Fruit fly (Drosophila melanogaster) whole organism, embryonic: ENCODE results near the gene ninaE.
A peak's percentile ranks its signal among the peaks of the same experiment; 100 is the strongest.

Source experiments
- ATbp ChIP-seq: fragments of 200-800 bp; sonication (Bioruptor generic); optimal IDR thresholded peaks from 2 replicates; lab custom pipeline; 2017; ENCODE audit warnings: missing biosample characterization, mild to moderate bottlenecking, missing genetic modification characterization, missing genetic modification reagents
- CG10267 ChIP-seq: fragments of 200-800 bp; sonication (Bioruptor generic); optimal IDR thresholded peaks from 2 replicates; lab custom pipeline; 2018; ENCODE audit warnings: missing biosample characterization, mild to moderate bottlenecking, missing genetic modification characterization, moderate library complexity
- CG11085 ChIP-seq: fragments of 200-800 bp; sonication (Bioruptor generic); IDR thresholded peaks from 2 replicates; pipeline ENCODE4 v1.3.6; 2022; ENCODE audit warnings: missing biosample characterization, missing genetic modification characterization
- CG11398 ChIP-seq: fragments of 200-800 bp; sonication (Bioruptor generic); optimal IDR thresholded peaks from 2 replicates; lab custom pipeline; 2016; ENCODE audit warnings: missing biosample characterization, missing genetic modification characterization
- CG11560 ChIP-seq: fragments of 200-800 bp; sonication (Bioruptor generic); IDR thresholded peaks from 3 replicates; pipeline ENCODE4 v1.3.6; 2022; ENCODE audit warnings: missing biosample characterization, missing genetic modification characterization
- CG13123 ChIP-seq: fragments of 200-800 bp; sonication (Bioruptor generic); optimal IDR thresholded peaks from 2 replicates; lab custom pipeline; 2016; ENCODE audit warnings: missing biosample characterization, missing genetic modification characterization
- CG14710 ChIP-seq: fragments of 200-800 bp; sonication (Bioruptor generic); optimal IDR thresholded peaks from 3 replicates; lab custom pipeline; 2019; ENCODE audit warnings: missing biosample characterization, mild to moderate bottlenecking, missing genetic modification characterization, moderate library complexity
- CG17186 ChIP-seq: fragments of 200-800 bp; sonication (Bioruptor generic); optimal IDR thresholded peaks from 3 replicates; lab custom pipeline; 2017; ENCODE audit warnings: missing biosample characterization, missing genetic modification reagents, missing genetic modification characterization
- CG2712 ChIP-seq: fragments of 200-800 bp; optimal IDR thresholded peaks from 3 replicates; lab custom pipeline; 2019; ENCODE audit warnings: missing biosample characterization, mild to moderate bottlenecking, missing genetic modification characterization, moderate library complexity
- CG31441 ChIP-seq: fragments of 200-800 bp; sonication (Bioruptor generic); IDR thresholded peaks from 2 replicates; pipeline ENCODE4 v1.3.6; 2022; ENCODE audit warnings: missing biosample characterization, missing genetic modification characterization
- CG32532 ChIP-seq: fragments of 200-800 bp; sonication (Bioruptor generic); IDR thresholded peaks from 2 replicates; pipeline ENCODE4 v1.3.6; 2022; ENCODE audit warnings: missing biosample characterization, missing genetic modification characterization
- CG32772 ChIP-seq: fragments of 200-800 bp; sonication (Bioruptor generic); IDR thresholded peaks from 2 replicates; pipeline ENCODE4 v1.3.6; 2022; ENCODE audit warnings: missing biosample characterization, missing genetic modification characterization
- CG3847 ChIP-seq: fragments of 200-800 bp; sonication (Bioruptor generic); IDR thresholded peaks from 2 replicates; pipeline ENCODE4 v1.3.6; 2022; ENCODE audit warnings: missing biosample characterization, missing genetic modification characterization
- CG4730 ChIP-seq: fragments of 200-800 bp; sonication (Bioruptor generic); IDR thresholded peaks from 2 replicates; pipeline ENCODE4 v1.3.6; 2022; ENCODE audit warnings: missing biosample characterization, missing genetic modification characterization
- CG5180 ChIP-seq: fragments of 200-800 bp; sonication (Bioruptor generic); optimal IDR thresholded peaks from 3 replicates; lab custom pipeline; 2017; ENCODE audit warnings: missing biosample characterization, missing genetic modification characterization, mild to moderate bottlenecking, moderate library complexity, missing genetic modification reagents
- CG6683 ChIP-seq: fragments of 200-800 bp; sonication (Bioruptor generic); optimal IDR thresholded peaks from 2 replicates; lab custom pipeline; 2017; ENCODE audit warnings: missing biosample characterization, mild to moderate bottlenecking, missing genetic modification characterization, missing genetic modification reagents
- CG7786 ChIP-seq: fragments of 200-800 bp; sonication (Bioruptor generic); optimal IDR thresholded peaks from 2 replicates; lab custom pipeline; 2016; ENCODE audit warnings: missing biosample characterization, missing genetic modification characterization
- CG8478 ChIP-seq: fragments of >200 bp; optimal IDR thresholded peaks from 2 replicates; lab custom pipeline; 2018
- CG9215 ChIP-seq: fragments of 200-800 bp; sonication (Bioruptor generic); IDR thresholded peaks from 2 replicates; pipeline ENCODE4 v1.3.6; 2022; ENCODE audit warnings: missing biosample characterization, missing genetic modification characterization
- CG9437 ChIP-seq: fragments of 200-800 bp; sonication (Bioruptor generic); optimal IDR thresholded peaks from 2 replicates; lab custom pipeline; 2018; ENCODE audit warnings: missing biosample characterization, mild to moderate bottlenecking, missing genetic modification characterization
- CkIIα-i1 ChIP-seq: fragments of 200-800 bp; sonication (Bioruptor generic); IDR thresholded peaks from 2 replicates; pipeline ENCODE4 v1.3.6; 2022; ENCODE audit warnings: missing biosample characterization, missing genetic modification characterization
- D19A ChIP-seq: fragments of 200-800 bp; optimal IDR thresholded peaks from 3 replicates; lab custom pipeline; 2019; ENCODE audit warnings: missing biosample characterization, mild to moderate bottlenecking, missing genetic modification characterization, moderate library complexity
- Dad ChIP-seq: fragments of 200-800 bp; sonication (Bioruptor generic); optimal IDR thresholded peaks from 3 replicates; lab custom pipeline; 2016; ENCODE audit warnings: missing biosample characterization, missing genetic modification characterization
- Hmx ChIP-seq: fragments of 200-800 bp; sonication (Bioruptor generic); optimal IDR thresholded peaks from 2 replicates; lab custom pipeline; 2016; ENCODE audit warnings: missing biosample characterization, missing genetic modification characterization
- Lim3 ChIP-seq: fragments of 200-800 bp; sonication (Bioruptor generic); IDR thresholded peaks from 2 replicates; pipeline ENCODE4 v1.3.6; 2022; ENCODE audit warnings: missing biosample characterization, missing genetic modification characterization
- MESR4 ChIP-seq: fragments of 200-800 bp; sonication (Bioruptor generic); optimal IDR thresholded peaks from 2 replicates; lab custom pipeline; 2018; ENCODE audit warnings: missing biosample characterization, mild to moderate bottlenecking, missing genetic modification characterization, moderate library complexity
- Mrtf ChIP-seq: fragments of 200-800 bp; sonication (Bioruptor generic); IDR thresholded peaks from 3 replicates; pipeline ENCODE4 v1.3.6; 2022; ENCODE audit warnings: missing biosample characterization, missing genetic modification characterization
- Spps ChIP-seq: fragments of 200-800 bp; sonication (Bioruptor generic); optimal IDR thresholded peaks from 2 replicates; lab custom pipeline; 2018; ENCODE audit warnings: missing biosample characterization, mild to moderate bottlenecking, missing genetic modification characterization
- Ssrp ChIP-seq: fragments of 200-800 bp; sonication (Bioruptor generic); optimal IDR thresholded peaks from 2 replicates; lab custom pipeline; 2018; ENCODE audit warnings: missing biosample characterization, mild to moderate bottlenecking, missing genetic modification characterization, moderate library complexity
- Stat92E ChIP-seq, 3 experiments: fragments of >200 bp in 2 of 3; fragments of 200-800 bp in 1 of 3; sonication (Bioruptor generic) in 1 of 3; optimal IDR thresholded peaks; 2 replicates each; lab custom pipeline; 2017 to 2019; ENCODE audit warnings: missing biosample characterization in 3 of 3, missing genetic modification characterization in 3 of 3, mild to moderate bottlenecking in 1 of 3, moderate library complexity in 1 of 3
- Vsx1 ChIP-seq: fragments of 200-800 bp; sonication (Bioruptor generic); optimal IDR thresholded peaks from 2 replicates; lab custom pipeline; 2017; ENCODE audit warnings: missing biosample characterization, mild to moderate bottlenecking, missing genetic modification characterization, missing genetic modification reagents
- ara ChIP-seq: fragments of 200-800 bp; sonication (Bioruptor generic); IDR thresholded peaks from 2 replicates; pipeline ENCODE4 v1.3.6; 2022; ENCODE audit warnings: missing biosample characterization, missing genetic modification characterization
- br ChIP-seq: fragments of >200 bp; optimal IDR thresholded peaks from 2 replicates; lab custom pipeline; 2017
- cas ChIP-seq: fragments of 200-800 bp; sonication (Bioruptor generic); IDR thresholded peaks from 2 replicates; pipeline ENCODE4 v1.3.6; 2022; ENCODE audit warnings: missing biosample characterization, missing genetic modification characterization
- ci ChIP-seq: fragments of 200-800 bp; sonication (Bioruptor generic); IDR thresholded peaks from 3 replicates; pipeline ENCODE4 v1.3.6; 2022; ENCODE audit warnings: missing biosample characterization, missing genetic modification characterization
- disco-r ChIP-seq: fragments of 200-800 bp; sonication (Bioruptor generic); optimal IDR thresholded peaks from 2 replicates; lab custom pipeline; 2016; ENCODE audit warnings: missing biosample characterization, missing genetic modification characterization
- emc ChIP-seq: fragments of 200-800 bp; sonication (Bioruptor generic); optimal IDR thresholded peaks from 2 replicates; lab custom pipeline; 2016; ENCODE audit warnings: missing biosample characterization, missing genetic modification characterization
- fd96Cb ChIP-seq: fragments of 200-800 bp; sonication (Bioruptor generic); optimal IDR thresholded peaks from 2 replicates; lab custom pipeline; 2018; ENCODE audit warnings: missing biosample characterization, mild to moderate bottlenecking, missing genetic modification characterization, moderate library complexity
- gem ChIP-seq: fragments of 200-800 bp; sonication (Bioruptor generic); optimal IDR thresholded peaks from 2 replicates; lab custom pipeline; 2019; ENCODE audit warnings: missing biosample characterization, mild to moderate bottlenecking, missing genetic modification characterization, moderate library complexity
- hth ChIP-seq: fragments of >200 bp; optimal IDR thresholded peaks from 2 replicates; lab custom pipeline; 2017; ENCODE audit warnings: inconsistent platforms
- klu ChIP-seq: fragments of 200-800 bp; sonication (Bioruptor generic); IDR thresholded peaks from 2 replicates; pipeline ENCODE4 v1.3.6; 2022; ENCODE audit warnings: missing biosample characterization, missing genetic modification characterization
- kni ChIP-seq: fragments of 200-800 bp; sonication (Bioruptor generic); optimal IDR thresholded peaks from 3 replicates; lab custom pipeline; 2017; ENCODE audit warnings: mild to moderate bottlenecking, missing biosample characterization, missing genetic modification reagents, missing genetic modification characterization
- nerfin-1 ChIP-seq: fragments of 200-800 bp; sonication (Bioruptor generic); optimal IDR thresholded peaks from 3 replicates; lab custom pipeline; 2019; ENCODE audit warnings: missing biosample characterization, mild to moderate bottlenecking, missing genetic modification characterization, moderate library complexity
- nmo ChIP-seq: fragments of 200-800 bp; sonication (Bioruptor generic); optimal IDR thresholded peaks from 2 replicates; lab custom pipeline; 2018; ENCODE audit warnings: missing biosample characterization, mild to moderate bottlenecking, missing genetic modification characterization, moderate library complexity
- onecut ChIP-seq: fragments of 200-800 bp; sonication (Bioruptor generic); IDR thresholded peaks from 2 replicates; pipeline ENCODE4 v1.3.6; 2022; ENCODE audit warnings: missing biosample characterization, missing genetic modification characterization
- scrt ChIP-seq: fragments of 200-800 bp; sonication (Bioruptor generic); optimal IDR thresholded peaks from 2 replicates; lab custom pipeline; 2018; ENCODE audit warnings: missing biosample characterization, mild to moderate bottlenecking, missing genetic modification characterization, moderate library complexity
- seq ChIP-seq: fragments of 200-800 bp; sonication (Bioruptor generic); IDR thresholded peaks from 2 replicates; pipeline ENCODE4 v1.3.6; 2022; ENCODE audit warnings: missing biosample characterization, missing genetic modification characterization
- sima ChIP-seq: fragments of 200-800 bp; sonication (Bioruptor generic); optimal IDR thresholded peaks from 2 replicates; lab custom pipeline; 2016; ENCODE audit warnings: missing biosample characterization, missing genetic modification characterization
- stwl ChIP-seq: fragments of 200-800 bp; sonication (Bioruptor generic); optimal IDR thresholded peaks from 3 replicates; lab custom pipeline; 2018; ENCODE audit warnings: missing biosample characterization, mild to moderate bottlenecking, missing genetic modification characterization, moderate library complexity
- tap ChIP-seq: fragments of 200-800 bp; optimal IDR thresholded peaks from 3 replicates; lab custom pipeline; 2019; ENCODE audit warnings: missing biosample characterization, mild to moderate bottlenecking, missing genetic modification characterization, moderate library complexity
- tin ChIP-seq: fragments of 200-800 bp; sonication (Bioruptor generic); optimal IDR thresholded peaks from 3 replicates; lab custom pipeline; 2016; ENCODE audit warnings: missing biosample characterization, missing genetic modification characterization
- tup ChIP-seq: fragments of 200-800 bp; sonication (Bioruptor generic); optimal IDR thresholded peaks from 2 replicates; lab custom pipeline; 2016; ENCODE audit warnings: missing biosample characterization, mild to moderate bottlenecking, missing genetic modification characterization, moderate library complexity

The ninaE gene

dm6 chr3R:19892046-19892445 is 4.0 kb upstream of the ninaE start (continued):
- TF ChIP-seq disco-r (peak; percentile 30), D19A (tag; lab: Kevin White, UChicago) (peak; percentile 67), Stat92E (GFP tag; optimal IDR thresholded peaks at IDR 0.05; lab: Kevin White, UChicago) (no peak), Spps (tag; lab: Kevin White, UChicago) (peak; percentile 51), Ssrp (tag; lab: Kevin White, UChicago) (peak; percentile 61), CG6683 (GFP tag; lab: Kevin White, UChicago) (peak; percentile 11), CkIIα-i1 (GFP tag; lab: Robert Waterston, UW) (no peak), CG14710 (peak; percentile 41), stwl (tag; lab: Kevin White, UChicago) (no peak), CG32772 (GFP tag; lab: Robert Waterston, UW) (peak; percentile 66), CG2712 (peak; percentile 77), klu (GFP tag; lab: Robert Waterston, UW) (peak; percentile 50; the same call in 1 of the 2 replicates), emc (GFP tag; lab: Kevin White, UChicago) (peak; percentile 58), ci (GFP tag; lab: Robert Waterston, UW) (peak; percentile 81), CG7786 (GFP tag; lab: Kevin White, UChicago) (peak; percentile 68), CG11398 (GFP tag; lab: Kevin White, UChicago) (peak; percentile 41), CG11560 (tag; lab: Robert Waterston, UW) (peak; percentile 55; the same call in 2 of the 3 replicates), Vsx1 (no peak), kni (GFP tag; lab: Kevin White, UChicago) (no peak), CG9437 (peak; percentile 55), ara (GFP tag; lab: Robert Waterston, UW) (peak; percentile 56; the same call in 1 of the 2 replicates), CG10267 (tag; lab: Kevin White, UChicago) (peak; percentile 56), CG4730 (GFP tag; lab: Robert Waterston, UW) (peak; percentile 63), CG31441 (GFP tag; lab: Robert Waterston, UW) (peak; percentile 77), fd96Cb (tag; lab: Kevin White, UChicago) (peak; percentile 76), tin (GFP tag; lab: Kevin White, UChicago) (peak; percentile 74), sima (GFP tag; lab: Kevin White, UChicago) (no peak), MESR4 (GFP tag; lab: Kevin White, UChicago) (no peak), Mrtf (GFP tag; lab: Robert Waterston, UW) (0 out of 3 replicates have a peak, but pooled peaks have one; percentile 60), br (lab: Kevin White, UChicago) (no peak), ATbp (GFP tag; lab: Kevin White, UChicago) (peak; percentile 65), CG11085 (GFP tag; lab: Robert Waterston, UW) (peak; percentile 45; the same call in 1 of the 2 replicates), onecut (GFP tag; lab: Robert Waterston, UW) (peak; percentile 65), CG5180 (GFP tag; lab: Kevin White, UChicago) (peak; percentile 21), scrt (peak; percentile 26), Hmx (no peak), CG3847 (GFP tag; lab: Robert Waterston, UW) (peak; percentile 63), CG9215 (peak; percentile 69), gem (peak; percentile 77), seq (GFP tag; lab: Robert Waterston, UW) (peak; percentile 71), CG8478 (lab: Kevin White, UChicago) (no peak), Dad (GFP tag; lab: Kevin White, UChicago) (peak; percentile 71), nerfin-1 (peak; percentile 59), hth (no peak), CG32532 (peak; percentile 76), nmo (GFP tag; lab: Kevin White, UChicago) (peak; percentile 76), CG13123 (no peak), cas (GFP tag; lab: Robert Waterston, UW) (no peak), Lim3 (GFP tag; lab: Robert Waterston, UW) (peak; percentile 49; the same call in 1 of the 2 replicates), tup (GFP tag; lab: Kevin White, UChicago) (no peak), tap (tag; lab: Kevin White, UChicago) (peak; percentile 71), CG17186 (GFP tag; lab: Kevin White, UChicago) (no peak)
